Worm (Caenorhabditis elegans) whole organism, L4/young adult: ENCODE data around the gene cest-16.

ENCODE experiments used
- W03F9.2 ChIP-seq: fragments of 150-350 bp; optimal IDR thresholded peaks from 2 replicates; lab custom pipeline; 2014; ENCODE audit warnings: missing biosample characterization, missing genetic modification characterization
- dao-5 ChIP-seq: sonication (generic microtip); optimal IDR thresholded peaks from 2 replicates; lab custom pipeline; 2016; ENCODE audit warnings: missing genotype, missing genetic modification characterization, moderate library complexity, missing compliant biosample characterization
- him-1 ChIP-seq: sonication (generic microtip); optimal IDR thresholded peaks from 2 replicates; lab custom pipeline; 2016; ENCODE audit warnings: missing genotype, missing genetic modification reagents, missing genetic modification characterization, missing compliant biosample characterization

cest-16 gene

ce11 chrX:6263194-6263698 is 36.5 kb upstream of the cest-16 start, which contains the start of gene W05H9.4:
TSS of gene W05H9.4 (plus strand) at chrX:6263648.
- TF ChIP-seq him-1 (no peak), W03F9.2 (tag; lab: Kevin White, UChicago) (no peak), dao-5 (no peak)

ce11 chrX:6266739-6267138 is 33.0 kb upstream of the cest-16 start, which contains the start of gene W05H9.2:
TSS of gene W05H9.2 (plus strand) at chrX:6267039.
- TF ChIP-seq dao-5: no peak
- TF ChIP-seq W03F9.2 (tag; lab: Kevin White, UChicago): no peak
- TF ChIP-seq him-1: no peak

- no peak for TF ChIP-seq W03F9.2 (tag; lab: Kevin White, UChicago)
- TF ChIP-seq dao-5: no peak
- TF ChIP-seq him-1: no peak
Observed at ce11 chrX:6271718-6272117, 28.0 kb upstream of the cest-16 start, which contains the start of gene lro-1. TSS of gene lro-1 (plus strand) at chrX:6272089.

ce11 chrX:6273772-6274171 is 26.0 kb upstream of the cest-16 start:
- no peak for TF ChIP-seq dao-5
- TF ChIP-seq W03F9.2 (tag; lab: Kevin White, UChicago): no peak
- TF ChIP-seq him-1: no peak

- TF ChIP-seq W03F9.2 (tag; lab: Kevin White, UChicago) (no peak), him-1 (no peak), dao-5 (no peak)
Observed at ce11 chrX:6274270-6274669, 25.5 kb upstream of the cest-16 start.

- no peak for TF ChIP-seq him-1
- no peak for TF ChIP-seq W03F9.2 (tag; lab: Kevin White, UChicago)
- no peak for TF ChIP-seq dao-5
Observed at ce11 chrX:6275343-6275742, 24.4 kb upstream of the cest-16 start.

- TF ChIP-seq W03F9.2 (tag; lab: Kevin White, UChicago): no peak
- no peak for TF ChIP-seq dao-5
- no peak for TF ChIP-seq him-1
Observed at ce11 chrX:6276701-6277100, 23.0 kb upstream of the cest-16 start.

ce11 chrX:6277252-6277651 is 22.5 kb upstream of the cest-16 start:
- TF ChIP-seq dao-5 (no peak), W03F9.2 (tag; lab: Kevin White, UChicago) (no peak), him-1 (no peak)

- no peak for TF ChIP-seq W03F9.2 (tag; lab: Kevin White, UChicago)
- TF ChIP-seq dao-5: no peak
- no peak for TF ChIP-seq him-1
Observed at ce11 chrX:6278296-6278695, 21.4 kb upstream of the cest-16 start.

ce11 chrX:6279625-6280024 is 20.1 kb upstream of the cest-16 start, which contains the start of gene col-166:
TSS of gene col-166 (plus strand) at chrX:6280016.
- TF ChIP-seq dao-5 (no peak), him-1 (no peak)

- TF ChIP-seq dao-5 (no peak), him-1 (no peak), W03F9.2 (tag; lab: Kevin White, UChicago) (no peak)
Observed at ce11 chrX:6280998-6281397, 18.7 kb upstream of the cest-16 start.

- TF ChIP-seq him-1 (no peak), W03F9.2 (tag; lab: Kevin White, UChicago) (peak; percentile 32), dao-5 (no peak)
Observed at ce11 chrX:6286154-6286553, 13.6 kb upstream of the cest-16 start.

ce11 chrX:6289038-6289437 is 10.7 kb upstream of the cest-16 start:
- TF ChIP-seq dao-5 (no peak), him-1 (no peak), W03F9.2 (tag; lab: Kevin White, UChicago) (no peak)

ce11 chrX:6291632-6292031 is 8.1 kb upstream of the cest-16 start, which contains the start of gene lev-9:
TSS of gene lev-9 (minus strand) at chrX:6291732.
- TF ChIP-seq W03F9.2 (tag; lab: Kevin White, UChicago) (no peak), dao-5 (no peak), him-1 (no peak)

- peak; percentile 45 for TF ChIP-seq W03F9.2 (tag; lab: Kevin White, UChicago)
- TF ChIP-seq him-1: peak; percentile 51
- TF ChIP-seq dao-5: peak; percentile 59
Observed at ce11 chrX:6292143-6292542, 7.6 kb upstream of the cest-16 start.

ce11 chrX:6292812-6293211 is 6.9 kb upstream of the cest-16 start, which contains the start of gene mom-1:
TSS of gene mom-1 (plus strand) at chrX:6293112.
- TF ChIP-seq W03F9.2 (tag; lab: Kevin White, UChicago) (no peak), dao-5 (no peak)
